Worm (Caenorhabditis elegans) whole organism, midembryonic: ENCODE measurements around the gene F44G3.7.

Experiments
- T22C8.4 ChIP-seq: fragments of 200-800 bp; sonication (Bioruptor generic); IDR thresholded peaks from 2 replicates; pipeline ENCODE4 v1.3.6; 2022; ENCODE audit warnings: missing genetic modification characterization, missing compliant biosample characterization
- cog-1 ChIP-seq: sonication (generic microtip); optimal IDR thresholded peaks from 2 replicates; lab custom pipeline; 2016; ENCODE audit warnings: missing genetic modification characterization, missing compliant biosample characterization
- flt-1 ChIP-seq: fragments of 200-800 bp; sonication (Bioruptor generic); IDR thresholded peaks from 2 replicates; pipeline ENCODE4 v1.3.6; 2022; ENCODE audit warnings: missing genetic modification characterization, missing compliant biosample characterization
- klf-2 ChIP-seq: fragments of 200-800 bp; sonication (Bioruptor generic); conservative IDR thresholded peaks from 2 replicates; pipeline ENCODE4 v1.3.6; 2022; ENCODE audit warnings: missing genetic modification reagents, missing genetic modification characterization, missing compliant biosample characterization
- med-1 ChIP-seq: sonication (generic microtip); optimal IDR thresholded peaks from 2 replicates; lab custom pipeline; 2017; ENCODE audit warnings: missing genetic modification characterization, mild to moderate bottlenecking, missing compliant biosample characterization, antibody characterized with exemption, missing genetic modification reagents; ENCODE audit not compliant: insufficient read depth
- ref-1 ChIP-seq: fragments of 200-800 bp; sonication (Bioruptor generic); conservative IDR thresholded peaks from 2 replicates; pipeline ENCODE4 v1.3.6; 2022; ENCODE audit warnings: missing genetic modification reagents, missing genetic modification characterization, missing compliant biosample characterization
- tab-1 ChIP-seq: fragments of 200-800 bp; sonication (Bioruptor generic); IDR thresholded peaks from 2 replicates; pipeline ENCODE4 v1.3.6; 2022; ENCODE audit warnings: missing genetic modification characterization, missing compliant biosample characterization
- ztf-23 ChIP-seq: fragments of 200-800 bp; sonication (Bioruptor generic); IDR thresholded peaks from 2 replicates; pipeline ENCODE4 v1.3.6; 2022; ENCODE audit warnings: missing genetic modification reagents, missing genetic modification characterization, missing compliant biosample characterization
- ztf-29 ChIP-seq: fragments of 200-800 bp; sonication (Bioruptor generic); IDR thresholded peaks from 2 replicates; pipeline ENCODE4 v1.3.6; 2022; ENCODE audit warnings: missing genetic modification reagents, missing genetic modification characterization, missing compliant biosample characterization

Gene F44G3.7

ce11 chrV:16120922-16121321, 16.0 kb downstream of the F44G3.7 start, which contains the start of gene skr-3:
skr-3 (plus strand) TSS chrV:16121084.
- TF ChIP-seq ztf-23 (GFP tag; lab: Robert Waterston, UW): no peak
- no peak for TF ChIP-seq flt-1 (GFP tag; lab: Robert Waterston, UW)
- TF ChIP-seq ztf-29 (GFP tag; lab: Robert Waterston, UW): no peak
- no peak for TF ChIP-seq klf-2 (GFP tag; lab: Robert Waterston, UW)
- TF ChIP-seq med-1 (GFP tag; lab: Kevin White, UChicago): no peak
- TF ChIP-seq T22C8.4: no peak
- TF ChIP-seq tab-1 (GFP tag; lab: Robert Waterston, UW): no peak
- TF ChIP-seq cog-1 (tag; lab: Kevin White, UChicago): no peak
- no peak for TF ChIP-seq ref-1

- TF ChIP-seq klf-2 (GFP tag; lab: Robert Waterston, UW) (no peak), ztf-23 (GFP tag; lab: Robert Waterston, UW) (no peak), T22C8.4 (no peak), med-1 (GFP tag; lab: Kevin White, UChicago) (no peak), ztf-29 (GFP tag; lab: Robert Waterston, UW) (no peak), tab-1 (GFP tag; lab: Robert Waterston, UW) (no peak), cog-1 (tag; lab: Kevin White, UChicago) (no peak), ref-1 (no peak), flt-1 (GFP tag; lab: Robert Waterston, UW) (no peak)
Measured at ce11 chrV:16120499-16120898, 16.4 kb downstream of the F44G3.7 start.

ce11 chrV:16118601-16119000, 18.3 kb downstream of the F44G3.7 start, which contains the start of gene str-103:
str-103 (minus strand) TSS chrV:16118701.
- TF ChIP-seq cog-1 (tag; lab: Kevin White, UChicago) (no peak), med-1 (GFP tag; lab: Kevin White, UChicago) (no peak), ztf-29 (GFP tag; lab: Robert Waterston, UW) (no peak), klf-2 (GFP tag; lab: Robert Waterston, UW) (no peak), T22C8.4 (no peak), ref-1 (no peak), tab-1 (GFP tag; lab: Robert Waterston, UW) (no peak), ztf-23 (GFP tag; lab: Robert Waterston, UW) (no peak), flt-1 (GFP tag; lab: Robert Waterston, UW) (no peak)

- TF ChIP-seq tab-1 (GFP tag; lab: Robert Waterston, UW): no peak
- TF ChIP-seq med-1 (GFP tag; lab: Kevin White, UChicago): no peak
- no peak for TF ChIP-seq ref-1
- TF ChIP-seq klf-2 (GFP tag; lab: Robert Waterston, UW): no peak
- TF ChIP-seq ztf-29 (GFP tag; lab: Robert Waterston, UW): no peak
- TF ChIP-seq flt-1 (GFP tag; lab: Robert Waterston, UW): no peak
- TF ChIP-seq T22C8.4: no peak
- TF ChIP-seq cog-1 (tag; lab: Kevin White, UChicago): no peak
- no peak for TF ChIP-seq ztf-23 (GFP tag; lab: Robert Waterston, UW)
Measured at ce11 chrV:16115381-16115780, 21.6 kb downstream of the F44G3.7 start, which contains the start of gene str-25. str-25 (plus strand) TSS chrV:16115681.

- TF ChIP-seq tab-1 (GFP tag; lab: Robert Waterston, UW) (no peak), flt-1 (GFP tag; lab: Robert Waterston, UW) (no peak), ref-1 (no peak), ztf-29 (GFP tag; lab: Robert Waterston, UW) (no peak), med-1 (GFP tag; lab: Kevin White, UChicago) (no peak), klf-2 (GFP tag; lab: Robert Waterston, UW) (no peak), cog-1 (tag; lab: Kevin White, UChicago) (no peak), T22C8.4 (no peak), ztf-23 (GFP tag; lab: Robert Waterston, UW) (no peak)
Measured at ce11 chrV:16114237-16114636, 22.7 kb downstream of the F44G3.7 start, which contains the start of gene srxa-16. srxa-16 (minus strand) TSS chrV:16114337.

ce11 chrV:16103594-16103993, 33.3 kb downstream of the F44G3.7 start, which contains the start of gene argk-1:
argk-1 (plus strand) TSS chrV:16103894.
- TF ChIP-seq med-1 (GFP tag; lab: Kevin White, UChicago): no peak
- TF ChIP-seq T22C8.4: no peak
- TF ChIP-seq ref-1: no peak
- no peak for TF ChIP-seq ztf-23 (GFP tag; lab: Robert Waterston, UW)

- TF ChIP-seq T22C8.4: no peak
- TF ChIP-seq tab-1 (GFP tag; lab: Robert Waterston, UW): no peak
- TF ChIP-seq ztf-23 (GFP tag; lab: Robert Waterston, UW): no peak
- no peak for TF ChIP-seq klf-2 (GFP tag; lab: Robert Waterston, UW)
- no peak for TF ChIP-seq ztf-29 (GFP tag; lab: Robert Waterston, UW)
- no peak for TF ChIP-seq med-1 (GFP tag; lab: Kevin White, UChicago)
- TF ChIP-seq ref-1: no peak
Measured at ce11 chrV:16100103-16100730, 36.7 kb downstream of the F44G3.7 start, which contains the start of gene cth-1. cth-1 (plus strand) TSS chrV:16100680.

- TF ChIP-seq med-1 (GFP tag; lab: Kevin White, UChicago) (no peak), ztf-23 (GFP tag; lab: Robert Waterston, UW) (no peak), ztf-29 (GFP tag; lab: Robert Waterston, UW) (no peak), klf-2 (GFP tag; lab: Robert Waterston, UW) (no peak), flt-1 (GFP tag; lab: Robert Waterston, UW) (no peak), ref-1 (no peak), T22C8.4 (no peak), cog-1 (tag; lab: Kevin White, UChicago) (no peak), tab-1 (GFP tag; lab: Robert Waterston, UW) (no peak)
Measured at ce11 chrV:16099441-16099840, 37.5 kb downstream of the F44G3.7 start, which contains the start of gene str-7. str-7 (minus strand) TSS chrV:16099541.

- no peak for TF ChIP-seq flt-1 (GFP tag; lab: Robert Waterston, UW)
- no peak for TF ChIP-seq T22C8.4
- TF ChIP-seq cog-1 (tag; lab: Kevin White, UChicago): no peak
- TF ChIP-seq ref-1: no peak
- no peak for TF ChIP-seq ztf-23 (GFP tag; lab: Robert Waterston, UW)
- no peak for TF ChIP-seq med-1 (GFP tag; lab: Kevin White, UChicago)
- no peak for TF ChIP-seq ztf-29 (GFP tag; lab: Robert Waterston, UW)
- no peak for TF ChIP-seq tab-1 (GFP tag; lab: Robert Waterston, UW)
- TF ChIP-seq klf-2 (GFP tag; lab: Robert Waterston, UW): no peak
Measured at ce11 chrV:16094862-16095261, 42.1 kb downstream of the F44G3.7 start.
